ENCODE assay signal across 6 fruit fly cellular contexts in the genomic region with DNA sequence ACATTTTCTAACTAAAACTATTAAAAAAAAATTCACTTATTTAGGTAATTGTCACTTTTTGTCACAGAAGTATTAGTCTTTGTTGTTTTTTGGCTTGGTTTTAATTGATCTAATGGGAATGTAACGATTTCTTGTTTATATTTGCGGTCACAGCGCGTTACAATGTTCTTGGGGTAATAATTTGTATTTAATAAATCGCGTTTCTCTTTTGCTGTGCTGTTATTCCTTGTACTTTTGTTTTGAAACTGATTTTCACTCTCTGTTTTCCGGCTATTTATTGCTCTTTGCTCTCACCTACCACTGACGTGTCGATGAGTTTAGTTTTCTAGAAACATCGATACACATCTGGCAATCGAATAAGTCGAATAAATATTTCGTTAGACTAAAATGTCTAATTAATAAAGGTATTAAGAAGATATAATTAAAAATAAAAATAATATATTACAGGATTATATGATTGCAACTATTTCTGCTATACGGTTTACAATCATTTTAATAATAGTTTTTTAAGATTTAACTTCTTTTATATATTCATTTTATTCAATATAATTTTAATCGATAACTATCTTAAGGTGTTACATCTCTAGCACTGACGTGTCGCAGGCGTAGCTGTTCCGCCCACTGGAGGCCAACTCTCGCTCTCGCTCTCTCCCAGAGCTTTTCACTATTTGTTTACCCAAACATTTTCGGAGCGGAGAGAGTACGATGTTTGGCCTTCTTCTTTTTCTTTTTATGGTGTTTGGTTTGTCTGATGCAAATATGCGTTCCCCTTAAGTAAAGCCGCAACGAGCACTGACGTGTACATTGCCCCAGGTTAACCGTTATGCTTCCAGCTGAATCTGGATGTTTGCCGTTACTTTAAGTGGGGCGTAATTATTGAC.
A peak's percentile ranks its signal among the peaks of the same experiment; 100 is the strongest.
TF ChIP-seq lines count a peak whose summit lies in the region.

TSS of gene Hsc70-3 (minus strand) at position 251 of the 881 bp plus-strand sequence.

- TF ChIP-seq CTCF in whole organism, embryonic (GFP tag; optimal IDR thresholded peaks at IDR 0.05; lab: Kevin White, UChicago) = no peak

TF ChIP-seq in Kc167, 6 proteins besides CTCF, POLR2A, EP300 and RAD21:
- peak; percentile 95 for TF ChIP-seq psq (optimal IDR thresholded peaks at IDR 0.05; lab: Kevin White, UChicago)
- TF ChIP-seq Sin3A (optimal IDR thresholded peaks at IDR 0.05; lab: Kevin White, UChicago) = no peak

TF ChIP-seq in whole organism, adult, 20 proteins besides CTCF, POLR2A, EP300 and RAD21 (continues in another document):
- TF ChIP-seq CG7045 (GFP tag; optimal IDR thresholded peaks at IDR 0.05; lab: Kevin White, UChicago) (no peak), CG11617 (GFP tag; optimal IDR thresholded peaks at IDR 0.05; lab: Kevin White, UChicago) (peak; percentile 67), CG5204 (GFP tag; optimal IDR thresholded peaks at IDR 0.05; lab: Kevin White, UChicago) (no peak), cic (GFP tag; optimal IDR thresholded peaks at IDR 0.05; lab: Kevin White, UChicago) (no peak), bab1 (GFP tag; optimal IDR thresholded peaks at IDR 0.05; lab: Kevin White, UChicago) (peak; percentile 54), CG33017 (tag; optimal IDR thresholded peaks at IDR 0.05; lab: Kevin White, UChicago) (peak; percentile 52), pad (GFP tag; optimal IDR thresholded peaks at IDR 0.05; lab: Kevin White, UChicago) (peak; percentile 99), Clk (GFP tag; optimal IDR thresholded peaks at IDR 0.05; lab: Kevin White, UChicago) (no peak), CG1620 (GFP tag; optimal IDR thresholded peaks at IDR 0.05; lab: Kevin White, UChicago) (no peak), Crg-1 (GFP tag; optimal IDR thresholded peaks at IDR 0.05; lab: Kevin White, UChicago) (no peak), ovo (GFP tag; optimal IDR thresholded peaks at IDR 0.05; lab: Kevin White, UChicago) (peak; percentile 97), cnc (optimal IDR thresholded peaks at IDR 0.05; lab: Kevin White, UChicago) (no peak), Mnt (GFP tag; optimal IDR thresholded peaks at IDR 0.05; lab: Kevin White, UChicago) (no peak), CG7101 (tag; optimal IDR thresholded peaks at IDR 0.05; lab: Kevin White, UChicago) (peak; percentile 77), CG12768 (GFP tag; optimal IDR thresholded peaks at IDR 0.05; lab: Kevin White, UChicago) (peak; percentile 16), tj (GFP tag; optimal IDR thresholded peaks at IDR 0.05; lab: Kevin White, UChicago) (peak; percentile 37)

TF ChIP-seq in whole organism, embryonic, 481 proteins besides CTCF, POLR2A, EP300 and RAD21 (continues in another document):
- no peak for TF ChIP-seq CG3847 (GFP tag; IDR thresholded peaks at IDR 0.05; lab: Robert Waterston, UW)
- TF ChIP-seq scrt (GFP tag; optimal IDR thresholded peaks at IDR 0.05; lab: Kevin White, UChicago) = no peak
- no peak for TF ChIP-seq CG6854 (GFP tag; optimal IDR thresholded peaks at IDR 0.05; lab: Kevin White, UChicago)
- no peak for TF ChIP-seq CG9437 (GFP tag; optimal IDR thresholded peaks at IDR 0.05; lab: Kevin White, UChicago)
- no peak for TF ChIP-seq trh (GFP tag; optimal IDR thresholded peaks at IDR 0.05; lab: Kevin White, UChicago)
- TF ChIP-seq Bgb (GFP tag; IDR thresholded peaks at IDR 0.05; lab: Robert Waterston, UW; ENCODE audit: partially characterized antibody) = peak; percentile 56; the same call in 1 of the 2 replicates
- TF ChIP-seq H15 (GFP tag; IDR thresholded peaks at IDR 0.05; lab: Robert Waterston, UW) = no peak
- TF ChIP-seq Dfd (GFP tag; optimal IDR thresholded peaks at IDR 0.05; lab: Kevin White, UChicago) = no peak
- no peak; the same call in 2 of the 3 replicates for TF ChIP-seq zen2 (GFP tag; IDR thresholded peaks at IDR 0.05; lab: Robert Waterston, UW; ENCODE audit: partially characterized antibody)
- no peak for TF ChIP-seq CG2889 (GFP tag; IDR thresholded peaks at IDR 0.05; lab: Robert Waterston, UW)
- TF ChIP-seq Kr (GFP tag; optimal IDR thresholded peaks at IDR 0.05; lab: Kevin White, UChicago) = no peak
- no peak for TF ChIP-seq eve (GFP tag; optimal IDR thresholded peaks at IDR 0.05; lab: Kevin White, UChicago)
- no peak for TF ChIP-seq br (optimal IDR thresholded peaks at IDR 0.05; lab: Kevin White, UChicago)
- peak; percentile 49 for TF ChIP-seq stwl (tag; optimal IDR thresholded peaks at IDR 0.05; lab: Kevin White, UChicago)
- no peak for TF ChIP-seq CG14441 (GFP tag; IDR thresholded peaks at IDR 0.05; lab: Robert Waterston, UW)
- TF ChIP-seq Hand (GFP tag; optimal IDR thresholded peaks at IDR 0.05; lab: Kevin White, UChicago) = peak; percentile 9

TF ChIP-seq in whole organism, prepupa, 60 proteins besides CTCF, POLR2A, EP300 and RAD21 (continues in another document):
- TF ChIP-seq Smox (GFP tag; optimal IDR thresholded peaks at IDR 0.05; lab: Kevin White, UChicago) = no peak
- no peak for TF ChIP-seq CG4318 (GFP tag; optimal IDR thresholded peaks at IDR 0.05; lab: Kevin White, UChicago)
- peak; percentile 11 for TF ChIP-seq achi (GFP tag; optimal IDR thresholded peaks at IDR 0.05; lab: Kevin White, UChicago)
- peak; percentile 46 for TF ChIP-seq CG6276 (GFP tag; optimal IDR thresholded peaks at IDR 0.05; lab: Kevin White, UChicago)
- no peak for TF ChIP-seq Ets21C (GFP tag; optimal IDR thresholded peaks at IDR 0.05; lab: Kevin White, UChicago)
- TF ChIP-seq Eip75B (GFP tag; optimal IDR thresholded peaks at IDR 0.05; lab: Kevin White, UChicago) = no peak
- peak; percentile 0 for TF ChIP-seq CG32006 (GFP tag; optimal IDR thresholded peaks at IDR 0.05; lab: Kevin White, UChicago)
- TF ChIP-seq spab (GFP tag; optimal IDR thresholded peaks at IDR 0.05; lab: Kevin White, UChicago) = no peak
- peak; percentile 62 for TF ChIP-seq vri (GFP tag; optimal IDR thresholded peaks at IDR 0.05; lab: Kevin White, UChicago)
- peak; percentile 29 for TF ChIP-seq CG6808 (GFP tag; optimal IDR thresholded peaks at IDR 0.05; lab: Kevin White, UChicago)
- peak; percentile 55 for TF ChIP-seq svp (GFP tag; lab: Kevin White, UChicago)
- no peak; the same call in 2 of the 3 replicates for TF ChIP-seq eg (GFP tag; IDR thresholded peaks at IDR 0.05; lab: Robert Waterston, UW)
- no peak for TF ChIP-seq CG31627 (GFP tag; optimal IDR thresholded peaks at IDR 0.05; lab: Kevin White, UChicago)
- TF ChIP-seq CG8319 (GFP tag; optimal IDR thresholded peaks at IDR 0.05; lab: Kevin White, UChicago) = no peak
- TF ChIP-seq CG6792 (GFP tag; optimal IDR thresholded peaks at IDR 0.05; lab: Kevin White, UChicago) = no peak
- TF ChIP-seq CG8119 (GFP tag; IDR thresholded peaks at IDR 0.05; lab: Robert Waterston, UW) = no peak
- peak; percentile 38 to 53 for TF ChIP-seq ss (GFP tag; optimal IDR thresholded peaks at IDR 0.05; lab: Kevin White, UChicago)

TF ChIP-seq in whole organism, pupa, 21 proteins besides CTCF, POLR2A, EP300 and RAD21:
- TF ChIP-seq CG15710 (tag; optimal IDR thresholded peaks at IDR 0.05; lab: Kevin White, UChicago) (no peak), Pif1A (GFP tag; optimal IDR thresholded peaks at IDR 0.05; lab: Kevin White, UChicago) (peak; percentile 37), fd96Ca (GFP tag; IDR thresholded peaks at IDR 0.05; lab: Robert Waterston, UW) (no peak; the same call in 2 of the 3 replicates), Ets98B (GFP tag; IDR thresholded peaks at IDR 0.05; lab: Robert Waterston, UW) (peak; percentile 52), CG14655 (GFP tag; optimal IDR thresholded peaks at IDR 0.05; lab: Kevin White, UChicago) (peak; percentile 5), CG13204 (GFP tag; optimal IDR thresholded peaks at IDR 0.05; lab: Kevin White, UChicago) (no peak), CG8301 (tag; optimal IDR thresholded peaks at IDR 0.05; lab: Kevin White, UChicago) (no peak), CG4496 (GFP tag; IDR thresholded peaks at IDR 0.05; lab: Robert Waterston, UW) (peak; percentile 45; the same call in 1 of the 3 replicates), EcR (GFP tag; optimal IDR thresholded peaks at IDR 0.05; lab: Kevin White, UChicago) (peak; percentile 31), CG12605 (GFP tag; IDR thresholded peaks at IDR 0.05; lab: Robert Waterston, UW) (peak; percentile 42; the same call in 1 of the 2 replicates), Snoo (tag; optimal IDR thresholded peaks at IDR 0.05; lab: Kevin White, UChicago) (peak; percentile 4), Pif1B (GFP tag; optimal IDR thresholded peaks at IDR 0.05; lab: Kevin White, UChicago) (peak; percentile 44), gl (tag; optimal IDR thresholded peaks at IDR 0.05; lab: Kevin White, UChicago) (peak; percentile 7)

TF ChIP-seq in whole organism, wandering third instar larva, 38 proteins besides CTCF, POLR2A, EP300 and RAD21 (continues in another document):
- TF ChIP-seq Dfd (GFP tag; optimal IDR thresholded peaks at IDR 0.05; lab: Kevin White, UChicago) (no peak), CG9705 (GFP tag; optimal IDR thresholded peaks at IDR 0.05; lab: Kevin White, UChicago) (no peak), Vsx2 (GFP tag; optimal IDR thresholded peaks at IDR 0.05; lab: Kevin White, UChicago; ENCODE audit: partially characterized antibody) (no peak), tai (GFP tag; optimal IDR thresholded peaks at IDR 0.05; lab: Kevin White, UChicago) (no peak), ey (GFP tag; optimal IDR thresholded peaks at IDR 0.05; lab: Kevin White, UChicago) (no peak), dl (GFP tag; optimal IDR thresholded peaks at IDR 0.05; lab: Kevin White, UChicago; ENCODE audit: insufficient read depth in 1 of 2, partially characterized antibody in 2 of 2) (peak; percentile 58 to 78), GATAd (GFP tag; optimal IDR thresholded peaks at IDR 0.05; lab: Kevin White, UChicago) (no peak), Jra (GFP tag; optimal IDR thresholded peaks at IDR 0.05; lab: Kevin White, UChicago) (no peak), Hnf4 (GFP tag; optimal IDR thresholded peaks at IDR 0.05; lab: Kevin White, UChicago) (peak; percentile 61), Rel (GFP tag; optimal IDR thresholded peaks at IDR 0.05; lab: Kevin White, UChicago) (peak; percentile 5), Rel (tag; optimal IDR thresholded peaks at IDR 0.05; lab: Kevin White, UChicago) (peak; percentile 22), Sp1 (GFP tag; optimal IDR thresholded peaks at IDR 0.05; lab: Kevin White, UChicago) (peak; percentile 46), usp (GFP tag; optimal IDR thresholded peaks at IDR 0.05; lab: Kevin White, UChicago) (no peak), rgr (GFP tag; optimal IDR thresholded peaks at IDR 0.05; lab: Kevin White, UChicago) (peak; percentile 26), br (GFP tag; optimal IDR thresholded peaks at IDR 0.05; lab: Kevin White, UChicago) (peak; percentile 22), fru (GFP tag; optimal IDR thresholded peaks at IDR 0.05; lab: Kevin White, UChicago) (peak; percentile 17), Mio (GFP tag; optimal IDR thresholded peaks at IDR 0.05; lab: Kevin White, UChicago) (no peak), CG32264 (GFP tag; optimal IDR thresholded peaks at IDR 0.05; lab: Kevin White, UChicago) (no peak), lola (GFP tag; optimal IDR thresholded peaks at IDR 0.05; lab: Kevin White, UChicago) (no peak), Hr83 (GFP tag; optimal IDR thresholded peaks at IDR 0.05; lab: Kevin White, UChicago; ENCODE audit: poor library complexity, severe bottlenecking) (peak; percentile 41), OdsH (GFP tag; optimal IDR thresholded peaks at IDR 0.05; lab: Kevin White, UChicago) (peak; percentile 41), Abd-B (GFP tag; optimal IDR thresholded peaks at IDR 0.05; lab: Kevin White, UChicago) (no peak), Hr78 (GFP tag; optimal IDR thresholded peaks at IDR 0.05; lab: Kevin White, UChicago) (no peak)
